Worm (Caenorhabditis elegans): ENCODE results near the gene pqn-53.

Gene pqn-53

ce11 chrV:12080274-12080673, 15.1 kb upstream of the pqn-53 start, which contains the start of gene R07B7.9:
Gene R07B7.9, minus strand, starts transcription at chrV:12080374.
- TF ChIP-seq unc-62 (GFP tag; optimal IDR thresholded peaks at IDR 0.05), result no peak

- TF ChIP-seq unc-62 (GFP tag; optimal IDR thresholded peaks at IDR 0.05), result no peak
These were observed 10.8 kb upstream of the pqn-53 start for ce11 chrV:12075983-12076382.

DNA sequence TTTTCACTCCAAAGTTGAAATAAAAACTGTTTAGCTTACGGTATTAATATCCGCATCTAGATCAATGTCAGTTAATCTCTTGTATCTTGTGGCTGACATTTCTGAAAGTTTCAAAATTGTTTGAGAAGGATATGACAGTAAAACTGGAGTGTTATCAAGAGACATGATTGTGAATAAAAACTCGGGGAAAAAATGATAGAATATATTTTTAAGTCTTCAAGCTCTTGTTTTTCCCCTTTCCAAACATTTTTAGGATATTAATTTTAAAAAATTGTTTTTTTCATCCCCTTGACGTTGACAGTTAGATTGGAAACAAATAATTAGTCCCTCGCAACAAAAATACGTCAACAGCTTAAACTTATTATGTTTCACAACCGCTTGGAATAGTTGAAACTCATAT, 9.7 kb upstream of the pqn-53 start, which contains the start of gene R07B7.6:
Gene R07B7.6 (minus strand): TSS at position 101 of the 400 bp plus-strand sequence.
- TF ChIP-seq unc-62 (GFP tag; optimal IDR thresholded peaks at IDR 0.05), result no peak

- TF ChIP-seq unc-62 (GFP tag; optimal IDR thresholded peaks at IDR 0.05), result no peak
These were observed 6.3 kb upstream of the pqn-53 start for ce11 chrV:12071483-12071882.

- TF ChIP-seq unc-62 (GFP tag; optimal IDR thresholded peaks at IDR 0.05), result no peak
These were observed 5.2 kb upstream of the pqn-53 start, which contains the start of gene kmo-1 for ce11 chrV:12070419-12070818. Gene kmo-1, minus strand, starts transcription at chrV:12070519.

ce11 chrV:12068437-12068836, 3.2 kb upstream of the pqn-53 start, which contains the start of gene kmo-2:
Gene kmo-2, minus strand, starts transcription at chrV:12068537.
- no peak for TF ChIP-seq unc-62 (GFP tag; optimal IDR thresholded peaks at IDR 0.05)

DNA sequence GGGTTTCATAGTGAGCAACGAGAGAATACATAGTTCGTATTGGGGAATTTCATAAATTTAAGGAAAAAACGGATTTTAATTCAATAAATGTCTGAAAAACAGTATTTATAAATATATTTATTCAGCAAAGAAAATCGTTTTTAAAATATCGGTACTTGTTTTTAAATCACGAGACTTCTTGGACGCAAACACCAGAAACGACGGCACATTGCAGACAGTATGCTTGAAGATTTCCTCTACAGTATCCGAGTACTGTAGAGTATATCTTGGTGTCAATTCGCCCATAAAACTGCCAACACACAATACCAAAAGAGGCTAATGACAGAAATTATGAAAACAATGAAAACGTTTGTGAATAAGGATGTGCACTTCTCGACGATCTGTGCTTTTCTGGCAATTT, 668 bp upstream of the pqn-53 start:
- TF ChIP-seq unc-62 (GFP tag; optimal IDR thresholded peaks at IDR 0.05), result no peak

- no peak for TF ChIP-seq unc-62 (GFP tag; optimal IDR thresholded peaks at IDR 0.05)
These were observed 2.2 kb downstream of the pqn-53 start, which contains the start of gene clh-6 for ce11 chrV:12063036-12063435. Gene clh-6, minus strand, starts transcription at chrV:12063368.

- TF ChIP-seq unc-62 (GFP tag; optimal IDR thresholded peaks at IDR 0.05), result no peak
These were observed 5.5 kb downstream of the pqn-53 start, which contains the start of gene R07B7.2 for ce11 chrV:12059719-12060118. Gene R07B7.2, minus strand, starts transcription at chrV:12059753.

ce11 chrV:12053598-12053997, 11.6 kb downstream of the pqn-53 start, which contains the start of gene F10C2.7:
Gene F10C2.7, plus strand, starts transcription at chrV:12053898.
- no peak for TF ChIP-seq unc-62 (GFP tag; optimal IDR thresholded peaks at IDR 0.05)

- TF ChIP-seq unc-62 (GFP tag; optimal IDR thresholded peaks at IDR 0.05), result no peak
These were observed 16.7 kb downstream of the pqn-53 start, which contains the start of gene dars-2 for ce11 chrV:12048445-12048844. Gene dars-2, plus strand, starts transcription at chrV:12048745.

DNA sequence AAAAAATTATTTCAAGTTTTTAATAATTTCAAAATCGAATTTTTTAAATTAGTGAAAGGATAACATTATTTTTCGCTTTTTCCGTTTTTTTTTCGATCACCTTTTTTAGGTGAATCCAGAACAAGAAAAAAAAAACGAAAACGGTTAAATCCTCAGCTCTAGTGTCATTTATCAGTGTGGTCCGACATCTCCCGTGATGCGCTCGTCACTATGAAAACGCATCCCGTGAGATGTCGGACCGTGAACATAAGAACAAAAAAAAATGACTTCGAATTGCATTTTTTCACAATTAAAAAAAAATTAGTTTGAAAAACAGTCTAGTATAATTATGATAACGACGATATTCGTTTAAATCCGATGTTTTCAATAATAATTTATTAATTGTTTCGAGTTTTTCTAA, 17.5 kb downstream of the pqn-53 start:
- TF ChIP-seq unc-62 (GFP tag; optimal IDR thresholded peaks at IDR 0.05), result no peak

DNA sequence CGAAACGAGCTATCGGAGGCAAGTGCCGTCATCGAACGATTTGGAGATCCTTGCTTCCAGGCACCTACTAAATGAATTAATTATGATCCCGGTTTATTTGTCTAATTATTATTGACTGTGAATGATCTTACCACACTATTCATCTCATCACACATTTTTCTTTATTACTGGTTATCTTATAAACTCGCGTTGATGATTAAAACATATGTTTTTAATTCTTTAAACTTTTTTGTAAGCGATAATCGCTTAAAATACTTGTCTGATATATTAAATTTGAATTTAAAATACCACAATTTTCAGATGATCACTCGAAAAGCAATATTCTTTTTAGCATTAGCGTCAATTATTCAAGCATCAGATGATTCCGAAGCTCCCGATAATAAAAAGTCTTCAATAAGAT, 20.1 kb downstream of the pqn-53 start, which contains the start of gene F10C2.5:
Gene F10C2.5 (plus strand): TSS at position 301 of the 400 bp plus-strand sequence.
- no peak for TF ChIP-seq unc-62 (GFP tag; optimal IDR thresholded peaks at IDR 0.05)

DNA sequence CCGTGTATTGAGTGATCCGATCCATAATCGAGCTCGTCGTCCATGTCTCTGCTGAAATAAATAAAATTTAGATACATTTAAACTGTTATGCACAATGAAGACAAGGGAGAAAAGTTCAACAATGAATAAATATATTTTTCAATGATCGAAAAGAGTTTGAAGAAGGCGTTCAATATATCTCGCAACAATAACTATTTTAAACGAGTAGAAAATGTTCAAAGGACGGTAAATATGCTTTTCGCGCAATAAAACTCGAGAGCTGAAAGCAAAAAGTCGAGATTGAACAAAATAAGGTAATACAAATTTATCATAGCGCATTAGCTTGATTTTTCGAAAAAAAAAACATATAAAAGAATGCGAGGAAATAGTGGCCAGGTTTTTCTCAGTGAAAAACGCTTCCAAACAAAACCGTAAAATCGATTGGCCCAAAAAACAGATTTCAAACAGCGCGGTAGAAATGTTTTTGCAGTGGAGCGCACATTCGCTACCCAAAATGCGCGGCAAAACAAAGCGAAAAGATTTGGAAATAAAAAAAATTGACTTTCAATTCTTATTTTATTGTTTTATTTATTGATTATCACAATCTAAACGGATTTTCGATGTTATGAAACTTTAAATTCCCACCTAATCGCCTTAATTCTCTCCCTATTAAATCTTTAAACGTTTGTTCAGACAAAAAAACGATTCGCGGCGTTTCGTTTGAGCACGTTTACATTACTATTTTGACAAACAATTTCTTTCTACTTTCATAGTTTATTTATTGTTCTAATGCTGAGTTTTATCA, 24.2 kb downstream of the pqn-53 start, which contains the start of the genes kup-1 and F10C2.4:
Gene kup-1 (minus strand): TSS at position 51 of the 784 bp plus-strand sequence.
Gene F10C2.4 (plus strand): TSS at position 734 of the 784 bp plus-strand sequence.
- no peak for TF ChIP-seq unc-62 (GFP tag; optimal IDR thresholded peaks at IDR 0.05)

ce11 chrV:12039755-12040154, 25.4 kb downstream of the pqn-53 start:
- TF ChIP-seq unc-62 (GFP tag; optimal IDR thresholded peaks at IDR 0.05), result no peak

DNA sequence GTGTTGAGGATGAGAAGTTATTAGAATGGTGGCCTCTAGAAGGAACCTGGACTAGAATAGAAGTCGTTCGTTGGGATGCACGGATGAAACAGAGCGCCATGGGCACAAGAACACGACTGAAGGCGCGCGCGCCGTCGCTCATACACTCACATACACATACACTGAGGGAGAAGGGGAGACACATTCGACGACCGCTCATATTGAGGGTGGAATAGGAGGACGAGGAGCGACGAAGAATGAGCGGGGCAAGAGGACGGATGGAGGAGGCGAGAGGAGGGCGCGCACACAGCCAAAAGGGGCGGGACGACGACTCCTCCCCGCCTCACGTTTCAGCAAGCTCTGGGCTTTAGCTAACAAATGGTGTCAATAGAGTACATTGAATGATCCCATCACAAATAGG, 26.4 kb downstream of the pqn-53 start:
- no peak for TF ChIP-seq unc-62 (GFP tag; optimal IDR thresholded peaks at IDR 0.05)

- no peak for TF ChIP-seq unc-62 (GFP tag; optimal IDR thresholded peaks at IDR 0.05)
These were observed 26.9 kb downstream of the pqn-53 start for ce11 chrV:12038317-12038716.
